Fruit fly (Drosophila melanogaster): ENCODE results near the gene CG31219.

- TF ChIP-seq usp (GFP tag; optimal IDR thresholded peaks at IDR 0.05) (no peak), EcR (GFP tag; optimal IDR thresholded peaks at IDR 0.05) (no peak)
These were observed 27.2 kb upstream of the CG31219 start for dm6 chr3R:19623606-19624005.

Data from whole organism.